Fruit fly (Drosophila melanogaster) whole organism, prepupa: ENCODE results near the gene CG46303.

Source experiments
- Blimp-1 ChIP-seq: fragments of 200-800 bp; sonication (Bioruptor generic); optimal IDR thresholded peaks from 3 replicates; lab custom pipeline; 2017; ENCODE audit warnings: missing biosample characterization, missing genetic modification characterization, mild to moderate bottlenecking, moderate library complexity, missing genetic modification reagents
- CG10669 ChIP-seq: fragments of 200-800 bp; sonication (Bioruptor generic); optimal IDR thresholded peaks from 3 replicates; lab custom pipeline; 2018; ENCODE audit warnings: missing biosample characterization, mild to moderate bottlenecking, missing genetic modification characterization, moderate library complexity
- CG11294 ChIP-seq: fragments of 200-800 bp; sonication (Bioruptor generic); IDR thresholded peaks from 2 replicates; pipeline ENCODE4 v1.3.6; 2022; ENCODE audit warnings: missing biosample characterization, missing genetic modification characterization
- CG11762 ChIP-seq: fragments of 200-800 bp; sonication (Bioruptor generic); optimal IDR thresholded peaks from 3 replicates; lab custom pipeline; 2016; ENCODE audit warnings: missing biosample characterization, missing genetic modification characterization; ENCODE audit not compliant: insufficient read depth
- CG15336 ChIP-seq: fragments of 200-800 bp; sonication (Bioruptor generic); IDR thresholded peaks from 2 replicates; pipeline ENCODE4 v1.3.6; 2022; ENCODE audit warnings: missing biosample characterization, missing genetic modification characterization
- CG1621 ChIP-seq: fragments of 200-800 bp; sonication (Bioruptor generic); optimal IDR thresholded peaks from 3 replicates; lab custom pipeline; 2018; ENCODE audit warnings: missing biosample characterization, mild to moderate bottlenecking, missing genetic modification characterization
- CG16779 ChIP-seq: fragments of 200-800 bp; sonication (Bioruptor generic); optimal IDR thresholded peaks from 3 replicates; lab custom pipeline; 2017; ENCODE audit warnings: missing biosample characterization, mild to moderate bottlenecking, missing genetic modification characterization
- CG31627 ChIP-seq: fragments of 200-800 bp; sonication (Bioruptor generic); optimal IDR thresholded peaks from 3 replicates; lab custom pipeline; 2016; ENCODE audit warnings: missing biosample characterization, missing genetic modification characterization
- CG34406 ChIP-seq: fragments of 200-800 bp; sonication (Bioruptor generic); optimal IDR thresholded peaks from 3 replicates; lab custom pipeline; 2016; ENCODE audit warnings: missing biosample characterization, missing genetic modification characterization
- CG6163 ChIP-seq: fragments of 200-800 bp; sonication (Bioruptor generic); IDR thresholded peaks from 3 replicates; pipeline ENCODE4 v1.3.6; 2022; ENCODE audit warnings: missing biosample characterization, missing genetic modification characterization
- CG6276 ChIP-seq: fragments of 200-800 bp; sonication (Bioruptor generic); optimal IDR thresholded peaks from 2 replicates; lab custom pipeline; 2017; ENCODE audit warnings: missing biosample characterization, mild to moderate bottlenecking, missing genetic modification characterization
- CG6792 ChIP-seq: fragments of 200-800 bp; sonication (Bioruptor generic); optimal IDR thresholded peaks from 3 replicates; lab custom pipeline; 2016; ENCODE audit warnings: missing biosample characterization, missing genetic modification characterization
- CG6854 ChIP-seq: fragments of 200-800 bp; sonication (Bioruptor generic); optimal IDR thresholded peaks from 2 replicates; lab custom pipeline; 2017; ENCODE audit warnings: missing biosample characterization, mild to moderate bottlenecking, missing genetic modification characterization
- CG7368 ChIP-seq: fragments of 200-800 bp; sonication (Bioruptor generic); optimal IDR thresholded peaks from 3 replicates; lab custom pipeline; 2016; ENCODE audit warnings: missing biosample characterization, missing genetic modification characterization
- CG8119 ChIP-seq: fragments of 200-800 bp; sonication (Bioruptor generic); IDR thresholded peaks from 3 replicates; pipeline ENCODE4 v1.3.6; 2022; ENCODE audit warnings: missing biosample characterization, missing genetic modification characterization
- CG8319 ChIP-seq: fragments of 200-800 bp; sonication (Bioruptor generic); optimal IDR thresholded peaks from 3 replicates; lab custom pipeline; 2016; ENCODE audit warnings: missing biosample characterization, missing genetic modification characterization
- CG8632 ChIP-seq: fragments of 200-800 bp; sonication (Bioruptor generic); optimal IDR thresholded peaks from 3 replicates; lab custom pipeline; 2016; ENCODE audit warnings: missing biosample characterization, missing genetic modification characterization
- CG9139 ChIP-seq: fragments of 200-800 bp; sonication (Bioruptor generic); optimal IDR thresholded peaks from 3 replicates; lab custom pipeline; 2017; ENCODE audit warnings: missing biosample characterization, mild to moderate bottlenecking, missing genetic modification characterization
- Eip75B ChIP-seq: fragments of 200-800 bp; sonication (Bioruptor generic); optimal IDR thresholded peaks from 3 replicates; lab custom pipeline; 2016; ENCODE audit warnings: missing biosample characterization, missing genetic modification characterization
- Eip78C ChIP-seq: fragments of 200-800 bp; sonication (Bioruptor generic); peaks from one replicate; lab custom pipeline; 2016; ENCODE audit warnings: missing biosample characterization, missing genetic modification characterization
- Eip93F ChIP-seq: fragments of 200-800 bp; sonication (Bioruptor generic); optimal IDR thresholded peaks from 2 replicates; lab custom pipeline; 2016; ENCODE audit warnings: missing biosample characterization, mild to moderate bottlenecking, missing genetic modification characterization
- Ets21C ChIP-seq: fragments of 200-800 bp; sonication (Bioruptor generic); optimal IDR thresholded peaks from 3 replicates; lab custom pipeline; 2016; ENCODE audit warnings: missing biosample characterization, missing genetic modification characterization
- Ets96B ChIP-seq: fragments of 200-800 bp; optimal IDR thresholded peaks from 2 replicates; lab custom pipeline; 2019; ENCODE audit warnings: missing biosample characterization, mild to moderate bottlenecking, missing genetic modification characterization, moderate library complexity
- Hr38 ChIP-seq: sonication (Bioruptor generic); optimal IDR thresholded peaks from 2 replicates; lab custom pipeline; 2016; ENCODE audit warnings: missing biosample characterization, missing genetic modification characterization
- Hr39 ChIP-seq: fragments of 200-800 bp; sonication (Bioruptor generic); optimal IDR thresholded peaks from 2 replicates; lab custom pipeline; 2016; ENCODE audit warnings: missing biosample characterization, missing genetic modification characterization
- Hr4 ChIP-seq: fragments of 200-800 bp; sonication (Bioruptor generic); optimal IDR thresholded peaks from 3 replicates; lab custom pipeline; 2016; ENCODE audit warnings: missing biosample characterization, missing genetic modification characterization
- Lpt ChIP-seq: fragments of 200-800 bp; sonication (Bioruptor generic); optimal IDR thresholded peaks from 3 replicates; lab custom pipeline; 2016; ENCODE audit warnings: missing biosample characterization, missing genetic modification characterization
- OdsH ChIP-seq: fragments of 200-800 bp; sonication (Bioruptor generic); optimal IDR thresholded peaks from 3 replicates; lab custom pipeline; 2016; ENCODE audit warnings: missing biosample characterization, missing genetic modification characterization
- Smox ChIP-seq: fragments of 200-800 bp; sonication (Bioruptor generic); optimal IDR thresholded peaks from 3 replicates; lab custom pipeline; 2016; ENCODE audit warnings: missing biosample characterization, missing genetic modification characterization
- Sox102F ChIP-seq: fragments of 200-800 bp; sonication (Bioruptor generic); optimal IDR thresholded peaks from 2 replicates; lab custom pipeline; 2016; ENCODE audit warnings: missing biosample characterization, mild to moderate bottlenecking, missing genetic modification characterization
- achi ChIP-seq: fragments of 200-800 bp; sonication (Bioruptor generic); optimal IDR thresholded peaks from 3 replicates; lab custom pipeline; 2016; ENCODE audit warnings: missing biosample characterization, missing genetic modification characterization
- acj6 ChIP-seq: fragments of 200-800 bp; sonication (Bioruptor generic); optimal IDR thresholded peaks from 3 replicates; lab custom pipeline; 2016; ENCODE audit warnings: missing biosample characterization, missing genetic modification characterization
- cyc ChIP-seq: fragments of 200-800 bp; sonication (Bioruptor generic); optimal IDR thresholded peaks from 3 replicates; lab custom pipeline; 2016; ENCODE audit warnings: missing biosample characterization, missing genetic modification characterization
- dsx ChIP-seq: fragments of 200-800 bp; optimal IDR thresholded peaks from 3 replicates; lab custom pipeline; 2019; ENCODE audit warnings: missing biosample characterization, mild to moderate bottlenecking, missing genetic modification characterization, moderate library complexity; ENCODE audit not compliant: poor library complexity, severe bottlenecking
- eg ChIP-seq: fragments of 200-800 bp; sonication (Bioruptor generic); IDR thresholded peaks from 3 replicates; pipeline ENCODE4 v1.3.6; 2022; ENCODE audit warnings: missing biosample characterization, missing genetic modification characterization
- esn ChIP-seq: fragments of 200-800 bp; sonication (Bioruptor generic); optimal IDR thresholded peaks from 2 replicates; lab custom pipeline; 2016; ENCODE audit warnings: missing biosample characterization, mild to moderate bottlenecking, missing genetic modification characterization, moderate library complexity
- fd59A ChIP-seq: fragments of 200-800 bp; sonication (Bioruptor generic); optimal IDR thresholded peaks from 2 replicates; lab custom pipeline; 2017; ENCODE audit warnings: missing biosample characterization, mild to moderate bottlenecking, missing genetic modification characterization, missing genetic modification reagents
- fd85E ChIP-seq: fragments of 200-800 bp; sonication (Bioruptor generic); optimal IDR thresholded peaks from 3 replicates; lab custom pipeline; 2016; ENCODE audit warnings: missing biosample characterization, missing genetic modification characterization
- fkh ChIP-seq: fragments of 200-800 bp; sonication (Bioruptor generic); optimal IDR thresholded peaks from 3 replicates; lab custom pipeline; 2017; ENCODE audit warnings: missing biosample characterization, mild to moderate bottlenecking, missing genetic modification characterization, moderate library complexity
- lz ChIP-seq: fragments of 200-800 bp; sonication (Bioruptor generic); optimal IDR thresholded peaks from 3 replicates; lab custom pipeline; 2016; ENCODE audit warnings: missing biosample characterization, missing genetic modification characterization
- pdm3 ChIP-seq: fragments of 200-800 bp; sonication (Bioruptor generic); optimal IDR thresholded peaks from 3 replicates; lab custom pipeline; 2016; ENCODE audit warnings: missing biosample characterization, missing genetic modification characterization
- salr ChIP-seq, 2 experiments: fragments of 200-800 bp; sonication (Bioruptor generic); optimal IDR thresholded peaks; 3 replicates each; lab custom pipeline; 2016 to 2018; ENCODE audit warnings: missing biosample characterization in 2 of 2, missing genetic modification characterization in 2 of 2, mild to moderate bottlenecking in 1 of 2
- spab ChIP-seq: fragments of 200-800 bp; sonication (Bioruptor generic); optimal IDR thresholded peaks from 2 replicates; lab custom pipeline; 2017; ENCODE audit warnings: missing biosample characterization, mild to moderate bottlenecking, missing genetic modification characterization, missing genetic modification reagents
- ss ChIP-seq, 2 experiments: fragments of 200-800 bp; sonication (Bioruptor generic); optimal IDR thresholded peaks; 2 replicates in 1 of 2; 3 replicates in 1 of 2; lab custom pipeline; 2017 to 2018; ENCODE audit warnings: mild to moderate bottlenecking in 2 of 2, missing biosample characterization in 2 of 2, missing genetic modification characterization in 2 of 2, moderate library complexity in 1 of 2
- svp ChIP-seq: fragments of 200-800 bp; sonication (Bioruptor generic); peaks from one replicate; lab custom pipeline; 2016; ENCODE audit warnings: missing biosample characterization, missing genetic modification characterization
- topi ChIP-seq: fragments of 200-800 bp; sonication (Bioruptor generic); optimal IDR thresholded peaks from 3 replicates; lab custom pipeline; 2016; ENCODE audit warnings: missing biosample characterization, missing genetic modification characterization
- vri ChIP-seq: fragments of 200-800 bp; sonication (Bioruptor generic); optimal IDR thresholded peaks from 3 replicates; lab custom pipeline; 2016; ENCODE audit warnings: missing biosample characterization, mild to moderate bottlenecking, missing genetic modification characterization

CG46303 gene

DNA sequence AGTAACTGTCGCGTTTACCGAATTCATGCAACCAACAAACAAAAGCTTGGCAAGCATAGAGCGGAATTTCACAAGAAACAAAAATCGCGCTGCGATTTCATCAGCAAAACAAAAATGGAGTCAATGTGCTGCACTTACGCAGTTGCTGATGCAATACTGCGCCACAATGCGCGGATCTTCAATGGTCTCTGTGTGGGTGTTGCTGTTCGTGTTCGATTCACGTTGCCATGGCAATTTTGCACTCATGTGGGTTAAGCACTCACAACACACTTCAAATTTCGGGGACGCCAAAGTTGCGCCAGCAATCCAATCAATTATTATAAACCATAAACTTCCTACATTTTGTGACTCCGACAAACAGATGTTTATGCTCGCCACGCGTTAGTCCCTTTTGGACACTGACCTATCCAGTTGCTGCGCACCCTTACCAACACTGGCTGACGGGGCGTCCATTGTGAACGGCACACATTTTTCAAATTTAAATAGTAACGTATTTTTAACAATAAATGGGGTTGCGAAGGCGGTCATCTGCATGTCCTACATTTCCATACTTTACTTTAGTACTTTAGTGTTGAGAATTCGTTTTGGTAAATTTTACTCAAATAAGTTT is 40.4 kb downstream of the CG46303 start, which contains the start of gene CG2017 (continued):
- peak; percentile 22 for TF ChIP-seq Hr39
- TF ChIP-seq CG16779 (tag; lab: Kevin White, UChicago) = no peak
- peak; percentile 34; the same call in 1 of the 2 replicates for TF ChIP-seq CG15336
- peak; percentile 21 for TF ChIP-seq CG1621
- TF ChIP-seq Ets96B (tag; lab: Kevin White, UChicago) = no peak
- TF ChIP-seq CG9139 (GFP tag; lab: Kevin White, UChicago) = no peak
- TF ChIP-seq CG6276 = no peak
- TF ChIP-seq topi (GFP tag; lab: Kevin White, UChicago) = peak; percentile 40
- TF ChIP-seq CG11762 (GFP tag; lab: Kevin White, UChicago) = no peak
- TF ChIP-seq CG6163 (GFP tag; lab: Robert Waterston, UW) = peak; percentile 50; the same call in 1 of the 3 replicates
- TF ChIP-seq CG8119 = no peak
- peak; percentile 25 for TF ChIP-seq OdsH (GFP tag; lab: Kevin White, UChicago)
- peak; percentile 94 for TF ChIP-seq vri (GFP tag; lab: Kevin White, UChicago)
- no peak for TF ChIP-seq spab (GFP tag; lab: Kevin White, UChicago)
- peak; percentile 42 for TF ChIP-seq lz (GFP tag; lab: Kevin White, UChicago)
- TF ChIP-seq CG7368 = no peak
- TF ChIP-seq fd59A (GFP tag; lab: Kevin White, UChicago) = no peak
- no peak for TF ChIP-seq Eip93F (GFP tag; lab: Kevin White, UChicago)
- peak; percentile 34 for TF ChIP-seq dsx
- TF ChIP-seq fkh = no peak
- TF ChIP-seq CG11294 (GFP tag; lab: Robert Waterston, UW) = no peak
- TF ChIP-seq cyc (GFP tag; lab: Kevin White, UChicago) = peak; percentile 54
- no peak for TF ChIP-seq Hr38 (GFP tag; lab: Kevin White, UChicago)
- TF ChIP-seq Hr4 (GFP tag; lab: Kevin White, UChicago) = no peak
- TF ChIP-seq Sox102F (GFP tag; lab: Kevin White, UChicago) = no peak
- TF ChIP-seq acj6 = no peak

DNA sequence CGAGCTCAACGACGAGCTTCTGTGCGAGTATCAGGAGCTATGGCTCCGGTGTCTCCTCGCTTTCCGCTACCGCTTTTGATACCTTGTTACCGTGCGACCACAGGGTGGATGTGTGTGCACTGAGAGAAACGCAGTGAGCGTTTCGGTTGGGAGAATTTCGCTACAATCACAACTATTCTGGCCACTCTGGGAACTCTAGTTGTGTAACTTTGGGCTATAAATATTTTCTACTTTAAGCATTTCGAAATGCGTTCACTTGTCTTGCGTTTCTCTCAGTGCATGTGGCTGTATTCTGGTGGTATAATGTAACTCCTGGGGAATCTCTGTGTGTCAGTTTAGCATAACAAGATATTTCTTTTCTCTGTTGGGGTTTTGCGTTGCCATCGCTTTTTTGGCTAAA is 49.6 kb downstream of the CG46303 start:
- TF ChIP-seq ss (GFP tag; optimal IDR thresholded peaks at IDR 0.05; lab: Kevin White, UChicago) (no peak), eg (GFP tag; lab: Robert Waterston, UW) (peak; percentile 12; the same call in 1 of the 3 replicates), Lpt (GFP tag; lab: Kevin White, UChicago) (no peak), Ets21C (GFP tag; lab: Kevin White, UChicago) (no peak), esn (no peak), CG8319 (GFP tag; lab: Kevin White, UChicago) (no peak), Eip75B (GFP tag; lab: Kevin White, UChicago) (no peak), salr (GFP tag; optimal IDR thresholded peaks at IDR 0.05; lab: Kevin White, UChicago) (no peak), CG6792 (GFP tag; lab: Kevin White, UChicago) (no peak), vri (GFP tag; lab: Kevin White, UChicago) (no peak), svp (GFP tag; lab: Kevin White, UChicago) (peak; percentile 64), Blimp-1 (GFP tag; lab: Kevin White, UChicago) (no peak), CG11762 (GFP tag; lab: Kevin White, UChicago) (no peak), CG10669 (GFP tag; lab: Kevin White, UChicago) (peak; percentile 24), Eip93F (GFP tag; lab: Kevin White, UChicago) (no peak), Eip78C (no peak), fd59A (GFP tag; lab: Kevin White, UChicago) (peak; percentile 6), CG8632 (no peak), CG6276 (no peak), achi (GFP tag; lab: Kevin White, UChicago) (peak; percentile 2), CG11294 (GFP tag; lab: Robert Waterston, UW) (no peak), Hr38 (GFP tag; lab: Kevin White, UChicago) (no peak), fkh (no peak), topi (GFP tag; lab: Kevin White, UChicago) (peak; percentile 3), CG6854 (no peak), CG6163 (GFP tag; lab: Robert Waterston, UW) (peak; percentile 11; the same call in 1 of the 3 replicates), Smox (GFP tag; lab: Kevin White, UChicago) (no peak), fd85E (GFP tag; lab: Kevin White, UChicago) (no peak), cyc (GFP tag; lab: Kevin White, UChicago) (no peak), OdsH (GFP tag; lab: Kevin White, UChicago) (peak; percentile 5), spab (GFP tag; lab: Kevin White, UChicago) (no peak), Hr4 (GFP tag; lab: Kevin White, UChicago) (no peak), pdm3 (GFP tag; lab: Kevin White, UChicago) (peak; percentile 9), Sox102F (GFP tag; lab: Kevin White, UChicago) (no peak), CG8119 (no peak), dsx (no peak), CG31627 (GFP tag; lab: Kevin White, UChicago) (peak; percentile 3), CG34406 (GFP tag; lab: Kevin White, UChicago) (no peak)
